Fruit fly (Drosophila melanogaster) whole organism: ENCODE results near the gene drpr.

Experiments
- CG8478 ChIP-seq: fragments of >200 bp; optimal IDR thresholded peaks from 2 replicates; lab custom pipeline; 2018; ENCODE audit warnings: inconsistent platforms
- Dll ChIP-seq: fragments of >200 bp; optimal IDR thresholded peaks from 2 replicates; lab custom pipeline; 2017
- EcR ChIP-seq, 2 experiments: fragments of >200 bp; optimal IDR thresholded peaks; 2 replicates each; lab custom pipeline; 2017; ENCODE audit warnings: missing biosample characterization in 2 of 2, missing genetic modification characterization in 2 of 2, missing genetic modification reagents in 2 of 2
- pan ChIP-seq: fragments of >200 bp; optimal IDR thresholded peaks from 2 replicates; lab custom pipeline; 2017
- psq ChIP-seq: fragments of >200 bp; optimal IDR thresholded peaks from 2 replicates; lab custom pipeline; 2017
- usp ChIP-seq: fragments of >200 bp; optimal IDR thresholded peaks from 2 replicates; lab custom pipeline; 2017; ENCODE audit warnings: missing biosample characterization, missing genetic modification characterization, mixed read lengths

The drpr gene

DNA sequence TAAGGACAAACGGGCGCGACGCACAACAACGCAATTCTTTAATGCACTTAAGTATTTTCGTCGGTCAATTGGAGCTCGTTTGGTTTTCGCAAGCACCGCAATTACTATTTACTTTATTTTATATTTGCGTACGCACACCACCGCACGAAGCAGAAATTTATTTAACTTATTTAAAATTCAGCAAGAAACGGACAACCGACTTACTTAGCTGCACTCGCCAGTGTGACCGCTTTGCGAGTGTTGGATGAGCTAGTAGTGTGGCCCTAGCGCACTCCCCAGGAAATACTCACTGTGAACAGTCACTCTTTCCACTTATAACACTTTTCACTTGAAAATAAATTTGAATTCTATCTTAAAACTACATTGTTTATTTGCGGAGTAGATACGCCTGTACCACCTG lies at the start of gene drpr:
Gene drpr, minus strand, starts transcription at position 235 of the 400 bp plus-strand sequence.
- TF ChIP-seq usp (GFP tag; lab: Kevin White, UChicago) (no peak), EcR (GFP tag; optimal IDR thresholded peaks at IDR 0.05; lab: Kevin White, UChicago) (no peak), psq (no peak), pan (lab: Kevin White, UChicago) (no peak), Dll (lab: Kevin White, UChicago) (no peak), CG8478 (lab: Kevin White, UChicago) (no peak)

DNA sequence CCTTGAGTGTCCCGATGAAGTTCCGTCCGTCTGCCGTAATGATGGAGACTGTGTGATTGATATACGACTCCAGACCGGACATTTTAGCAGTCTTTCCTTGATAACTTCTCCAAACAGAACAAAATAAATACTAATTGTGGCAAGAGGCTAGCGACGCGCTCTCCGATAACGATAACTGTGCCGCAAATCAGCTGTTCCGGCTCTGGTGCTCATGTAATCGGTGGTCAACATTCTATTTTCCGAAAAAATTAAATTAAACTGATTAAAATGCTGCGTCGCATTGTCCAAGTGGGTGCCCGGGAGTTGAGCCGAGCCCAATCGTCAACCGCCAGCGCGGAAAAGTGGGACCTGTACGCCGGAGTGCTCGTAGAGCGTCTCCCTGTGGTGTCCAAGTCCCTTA lies 46.3 kb upstream of the drpr start, which contains the start of the genes CG2021 and mRpL46:
Gene CG2021, minus strand, starts transcription at position 163 of the 400 bp plus-strand sequence.
Gene mRpL46, plus strand, starts transcription at position 191 of the 400 bp plus-strand sequence.
- TF ChIP-seq psq (no peak), pan (lab: Kevin White, UChicago) (no peak), CG8478 (lab: Kevin White, UChicago) (no peak), Dll (lab: Kevin White, UChicago) (no peak), usp (GFP tag; lab: Kevin White, UChicago) (no peak), EcR (GFP tag; optimal IDR thresholded peaks at IDR 0.05; lab: Kevin White, UChicago) (no peak)

DNA sequence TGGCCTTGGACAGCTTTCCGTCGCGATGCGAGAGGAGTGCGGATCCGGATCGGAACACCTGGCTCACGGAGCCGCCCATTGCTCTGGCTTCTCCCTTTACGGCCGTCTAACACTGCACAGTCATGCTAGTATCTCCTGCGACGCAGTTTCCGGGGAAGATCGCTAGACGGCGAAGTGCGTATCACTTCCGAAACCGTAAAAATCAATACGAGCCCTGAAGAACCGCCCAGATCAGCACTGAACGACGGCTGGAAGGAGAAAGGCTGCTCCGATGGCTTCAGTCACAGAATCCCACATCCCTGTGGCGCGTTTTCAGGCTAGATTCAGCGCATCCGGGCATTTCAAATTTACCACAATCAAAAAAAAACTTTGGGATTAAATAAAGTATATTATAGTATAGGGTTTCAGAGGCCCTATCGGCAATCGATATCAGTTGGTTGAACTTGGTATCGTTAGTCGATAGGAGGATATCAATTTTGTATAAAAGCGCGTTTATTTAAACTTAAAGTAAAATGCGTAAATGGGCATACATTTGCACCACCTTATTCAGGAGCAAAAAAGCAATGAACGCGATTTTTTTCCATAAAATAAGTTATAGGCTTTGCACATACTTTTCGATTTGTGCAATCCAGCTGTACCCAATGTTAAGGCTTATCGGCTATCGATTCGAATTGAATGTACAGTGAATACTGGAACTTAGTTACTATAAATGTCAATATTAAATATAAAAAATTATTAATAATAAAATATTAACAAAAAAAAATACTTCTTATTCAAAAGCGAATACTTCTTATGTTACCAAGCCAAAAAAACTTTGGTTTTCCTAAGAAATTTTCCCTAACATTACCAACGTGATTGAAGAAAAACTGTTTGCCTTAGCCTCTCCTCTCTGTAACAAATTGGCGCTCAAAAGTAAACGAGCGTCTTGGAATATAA lies 44.1 kb upstream of the drpr start, which contains the start of the genes CG13933 and PolD2:
Gene CG13933, minus strand, starts transcription at position 435 of the 936 bp plus-strand sequence.
Gene PolD2, plus strand, starts transcription at position 921 of the 936 bp plus-strand sequence.
- TF ChIP-seq EcR (GFP tag; optimal IDR thresholded peaks at IDR 0.05; lab: Kevin White, UChicago) (no peak), usp (GFP tag; lab: Kevin White, UChicago) (no peak), pan (lab: Kevin White, UChicago) (no peak), Dll (lab: Kevin White, UChicago) (no peak), CG8478 (lab: Kevin White, UChicago) (no peak), psq (no peak)

DNA sequence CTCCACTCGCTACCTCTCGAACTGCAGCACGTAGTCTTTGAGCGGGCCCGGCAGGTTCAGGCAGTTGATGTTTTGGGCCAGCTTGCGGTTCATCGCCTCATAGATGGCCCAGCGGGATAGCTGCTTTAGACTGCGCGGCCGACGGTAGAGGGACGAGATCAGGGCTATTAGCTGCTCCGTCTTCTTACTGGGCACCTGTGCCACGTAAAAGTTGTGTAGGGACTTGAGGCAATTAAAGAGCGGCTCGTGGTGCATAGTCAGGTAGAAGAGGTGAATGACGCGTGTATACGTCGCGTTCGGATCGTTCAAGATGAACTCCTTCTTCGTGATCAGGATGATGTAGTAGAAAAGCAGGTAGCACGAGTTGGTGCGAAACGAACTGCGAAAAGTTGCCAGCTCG lies 41.7 kb upstream of the drpr start:
- no peak for TF ChIP-seq EcR (GFP tag; optimal IDR thresholded peaks at IDR 0.05; lab: Kevin White, UChicago)
- no peak for TF ChIP-seq pan (lab: Kevin White, UChicago)
- no peak for TF ChIP-seq usp (GFP tag; lab: Kevin White, UChicago)
- TF ChIP-seq psq: no peak
- TF ChIP-seq Dll (lab: Kevin White, UChicago): no peak
- no peak for TF ChIP-seq CG8478 (lab: Kevin White, UChicago)

DNA sequence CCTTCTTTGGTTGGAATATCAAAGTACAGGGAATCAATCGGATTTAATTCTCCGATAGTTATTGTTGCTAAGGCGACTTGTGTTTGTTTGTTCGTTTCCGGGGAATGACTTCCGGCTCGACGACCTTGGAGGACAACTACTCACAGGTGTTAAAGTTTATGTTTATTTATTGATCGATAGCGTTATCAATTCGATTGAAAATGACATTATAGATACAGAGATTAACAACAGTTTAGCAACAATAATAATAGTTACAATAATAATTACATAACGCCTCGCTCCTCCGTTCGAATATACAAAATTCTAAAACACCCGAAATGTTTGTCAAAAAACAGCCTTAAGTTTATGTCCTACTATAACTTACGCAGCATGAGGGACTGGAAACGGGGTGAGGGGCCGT lies 40.8 kb upstream of the drpr start, which contains the start of gene Dhc62B:
Gene Dhc62B, minus strand, starts transcription at position 101 of the 400 bp plus-strand sequence.
- TF ChIP-seq pan (lab: Kevin White, UChicago) (no peak), psq (no peak), Dll (lab: Kevin White, UChicago) (no peak), EcR (GFP tag; optimal IDR thresholded peaks at IDR 0.05; lab: Kevin White, UChicago) (no peak), usp (GFP tag; lab: Kevin White, UChicago) (no peak), CG8478 (lab: Kevin White, UChicago) (no peak)

DNA sequence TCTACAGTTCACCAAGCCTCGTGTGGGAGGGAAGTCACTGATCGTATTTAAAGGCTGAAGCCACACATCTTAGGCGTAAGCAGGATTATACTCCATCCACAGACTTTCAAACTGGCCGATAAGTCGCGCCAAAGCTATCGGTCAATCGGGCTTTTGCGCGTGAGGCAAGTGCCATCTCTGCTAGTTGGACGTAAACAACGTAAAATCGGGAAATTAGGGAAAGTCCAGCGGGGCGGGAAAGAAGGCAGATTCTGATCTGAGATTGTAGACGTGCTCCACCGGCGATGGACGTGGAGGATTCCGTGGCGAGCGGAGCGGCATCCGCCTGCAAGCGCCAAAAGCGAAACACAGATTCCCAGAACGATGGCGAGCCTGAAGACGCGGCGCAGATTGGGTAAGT lies 25.2 kb upstream of the drpr start, which contains the start of gene CG8001:
Gene CG8001, plus strand, starts transcription at position 17 of the 400 bp plus-strand sequence.
- no peak for TF ChIP-seq pan (lab: Kevin White, UChicago)
- no peak for TF ChIP-seq CG8478 (lab: Kevin White, UChicago)
- TF ChIP-seq EcR (GFP tag; optimal IDR thresholded peaks at IDR 0.05; lab: Kevin White, UChicago): no peak
- no peak for TF ChIP-seq usp (GFP tag; lab: Kevin White, UChicago)
- no peak for TF ChIP-seq psq

DNA sequence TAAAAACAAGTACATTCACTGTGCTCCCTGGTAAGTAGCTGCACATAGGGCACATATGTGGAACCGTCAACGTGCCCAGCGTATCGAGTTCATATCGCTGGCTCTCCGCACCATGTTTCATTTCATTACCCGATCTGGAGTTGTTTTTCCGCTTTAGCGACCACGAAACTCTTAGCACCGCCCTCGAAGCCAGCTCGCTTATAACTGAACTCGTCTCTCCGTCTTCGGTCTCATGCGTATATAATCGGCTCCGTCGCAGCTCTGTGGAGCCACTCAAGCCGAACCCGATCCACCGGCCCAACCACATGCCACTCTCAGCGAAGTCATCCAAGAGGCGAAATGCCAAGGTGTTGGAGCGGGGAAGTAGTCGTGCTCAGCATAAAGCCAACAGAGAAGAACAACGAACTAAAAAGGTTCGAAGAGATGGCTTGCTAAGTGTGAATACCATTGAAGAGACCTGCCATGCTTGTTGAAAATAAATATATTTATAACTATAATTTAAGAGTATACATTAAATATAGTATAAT lies 24.6 kb upstream of the drpr start, which contains the start of gene Cht2:
Gene Cht2, minus strand, starts transcription at position 477 of the 527 bp plus-strand sequence.
- no peak for TF ChIP-seq psq
- no peak for TF ChIP-seq usp (GFP tag; lab: Kevin White, UChicago)
- TF ChIP-seq EcR (GFP tag; optimal IDR thresholded peaks at IDR 0.05; lab: Kevin White, UChicago): no peak
- no peak for TF ChIP-seq pan (lab: Kevin White, UChicago)
- TF ChIP-seq Dll (lab: Kevin White, UChicago): peak; percentile 63

DNA sequence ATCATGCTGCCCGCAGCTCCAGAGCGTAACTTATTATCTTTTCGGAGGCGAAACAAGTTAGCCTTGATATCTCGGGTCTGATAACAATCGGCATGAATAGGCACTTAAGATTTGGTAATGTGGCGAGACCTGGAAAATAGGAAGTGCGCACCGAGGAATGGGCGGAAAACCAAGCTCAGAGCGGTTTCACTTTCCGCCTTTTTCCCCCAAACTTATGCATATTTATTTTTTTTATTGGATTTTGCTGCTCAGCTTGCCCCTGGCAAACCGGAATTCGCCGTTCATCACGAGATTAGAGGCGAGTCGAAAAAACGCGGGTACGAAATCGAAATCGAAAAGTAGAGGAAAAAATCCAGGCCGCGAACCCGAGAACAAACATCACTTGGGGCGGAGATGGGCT lies 24.0 kb upstream of the drpr start:
- TF ChIP-seq psq (no peak), CG8478 (lab: Kevin White, UChicago) (no peak), Dll (lab: Kevin White, UChicago) (no peak), usp (GFP tag; lab: Kevin White, UChicago) (no peak), pan (lab: Kevin White, UChicago) (no peak), EcR (GFP tag; optimal IDR thresholded peaks at IDR 0.05; lab: Kevin White, UChicago) (no peak)

DNA sequence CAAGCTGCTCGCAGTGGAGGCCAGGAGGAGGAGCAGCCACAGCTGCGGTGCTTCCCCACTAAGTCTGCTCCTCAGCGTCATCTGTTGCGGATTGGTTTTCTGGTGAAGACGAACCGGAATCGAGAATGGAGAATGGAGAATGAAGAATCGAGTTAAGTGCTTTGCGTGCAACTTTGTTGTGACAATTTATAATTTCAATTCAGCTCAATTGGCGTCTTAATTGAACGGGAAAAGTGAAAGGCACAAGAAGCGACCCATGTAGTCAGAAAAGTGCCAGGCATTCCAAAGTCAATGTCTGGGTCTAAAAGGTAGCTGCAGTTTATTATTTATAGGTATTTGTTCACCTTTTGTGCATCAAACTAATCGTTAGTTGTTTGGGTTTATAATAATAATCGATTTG lies 23.4 kb upstream of the drpr start:
- TF ChIP-seq pan (lab: Kevin White, UChicago) (no peak), usp (GFP tag; lab: Kevin White, UChicago) (no peak), CG8478 (lab: Kevin White, UChicago) (no peak), Dll (lab: Kevin White, UChicago) (no peak), EcR (GFP tag; optimal IDR thresholded peaks at IDR 0.05; lab: Kevin White, UChicago) (no peak), psq (no peak)

DNA sequence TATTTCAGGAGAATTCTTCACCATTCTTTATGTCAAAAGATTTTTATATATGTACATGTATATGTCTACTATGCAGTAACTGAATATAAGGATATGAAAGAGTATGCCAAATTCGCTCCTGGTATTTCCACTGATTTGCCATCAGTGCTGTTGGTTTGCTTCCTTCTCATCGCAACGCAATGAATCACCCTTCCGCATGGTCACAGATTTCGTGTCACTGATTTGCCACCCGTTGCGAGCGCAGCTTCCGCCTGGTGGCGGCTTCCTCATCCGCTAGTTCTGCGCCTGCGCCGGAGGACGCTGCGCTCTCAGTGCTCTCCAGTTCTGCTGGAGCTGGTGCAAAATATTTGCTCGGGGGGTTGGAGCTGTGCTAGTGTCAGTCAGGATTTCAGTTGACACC lies 17.3 kb upstream of the drpr start:
- TF ChIP-seq Dll (lab: Kevin White, UChicago) (no peak), EcR (GFP tag; optimal IDR thresholded peaks at IDR 0.05; lab: Kevin White, UChicago) (no peak), pan (lab: Kevin White, UChicago) (no peak), psq (no peak), usp (GFP tag; lab: Kevin White, UChicago) (no peak), CG8478 (lab: Kevin White, UChicago) (no peak)
